Worm (Caenorhabditis elegans) whole organism, L4/young adult: ENCODE results near the gene hpo-18.

ENCODE experiments used
- W03F9.2 ChIP-seq: fragments of 150-350 bp; optimal IDR thresholded peaks from 2 replicates; lab custom pipeline; 2014; ENCODE audit warnings: missing biosample characterization, missing genetic modification characterization
- dao-5 ChIP-seq: sonication (generic microtip); optimal IDR thresholded peaks from 2 replicates; lab custom pipeline; 2016; ENCODE audit warnings: missing genotype, missing genetic modification characterization, moderate library complexity, missing compliant biosample characterization
- him-1 ChIP-seq: sonication (generic microtip); optimal IDR thresholded peaks from 2 replicates; lab custom pipeline; 2016; ENCODE audit warnings: missing genotype, missing genetic modification reagents, missing genetic modification characterization, missing compliant biosample characterization

ce11 chrV:4326841-4327240 is 19.4 kb downstream of the hpo-18 start, which contains the start of gene D2063.1:
- TF ChIP-seq W03F9.2 (tag; lab: Kevin White, UChicago): no peak
- no peak for TF ChIP-seq him-1
- TF ChIP-seq dao-5 (tag; lab: Kevin White, UChicago): no peak
